Fruit fly (Drosophila melanogaster): ENCODE results near the gene SmD2.

dm6 chr3R:6297164-6297563 lies 48.5 kb downstream of the SmD2 start:
- TF ChIP-seq CG8478 (optimal IDR thresholded peaks at IDR 0.05) (no peak), CTCF (optimal IDR thresholded peaks at IDR 0.05) (no peak)

All from S2 (cell line).